Worm (Caenorhabditis elegans): ENCODE measurements around the gene Y37D8A.6.

ce11 chrIII:12891580-12891979, 21.5 kb upstream of the Y37D8A.6 start, which contains the start of the genes Y37D8A.29 and unc-71:
- TF ChIP-seq nhr-237 (tag; optimal IDR thresholded peaks at IDR 0.05) (no peak), bed-3 (GFP tag; optimal IDR thresholded peaks at IDR 0.05) (no peak), lin-13 (tag; optimal IDR thresholded peaks at IDR 0.05) (no peak), sptf-1 (tag; optimal IDR thresholded peaks at IDR 0.05) (no peak), unc-39 (tag; optimal IDR thresholded peaks at IDR 0.05) (no peak), nhr-76 (tag; optimal IDR thresholded peaks at IDR 0.05) (no peak), unc-62 (GFP tag; optimal IDR thresholded peaks at IDR 0.05) (no peak), elt-3 (tag; optimal IDR thresholded peaks at IDR 0.05) (no peak)
